Worm (Caenorhabditis elegans) whole organism, L4/young adult: ENCODE data around the gene ncx-7.

Experiments used
- W03F9.2 ChIP-seq: fragments of 150-350 bp; optimal IDR thresholded peaks from 2 replicates; lab custom pipeline; 2014; ENCODE audit warnings: missing biosample characterization, missing genetic modification characterization
- him-1 ChIP-seq: sonication (generic microtip); optimal IDR thresholded peaks from 2 replicates; lab custom pipeline; 2016; ENCODE audit warnings: missing genotype, missing genetic modification reagents, missing genetic modification characterization, missing compliant biosample characterization

- TF ChIP-seq W03F9.2 (no peak), him-1 (tag; lab: Kevin White, UChicago) (no peak)
Observed at ce11 chrIII:9690044-9690443, 30.0 kb downstream of the ncx-7 start, which contains the start of gene best-5.
